Worm (Caenorhabditis elegans): ENCODE measurements around the gene trpp-4.

DNA sequence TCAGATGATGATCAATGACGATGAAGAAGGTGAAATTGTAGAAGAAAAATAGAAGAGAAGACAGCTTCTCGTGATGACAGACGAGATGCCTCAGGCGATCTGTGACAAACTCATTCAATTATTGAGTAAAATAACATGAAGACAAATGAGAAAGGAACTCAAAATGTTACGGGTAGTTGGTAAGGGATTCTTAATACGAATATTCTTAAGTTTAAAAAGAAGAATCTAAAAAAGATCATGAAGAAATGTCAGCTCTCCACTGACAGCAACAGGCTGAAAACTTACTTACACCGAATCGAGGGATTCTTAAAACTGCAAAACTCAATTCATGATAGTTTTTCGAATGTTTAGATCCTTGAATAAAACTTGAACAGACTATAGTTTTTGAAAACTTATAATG is 14.4 kb downstream of the trpp-4 start, which contains the start of gene F36D4.4:
- TF ChIP-seq hlh-13 (GFP tag; optimal IDR thresholded peaks at IDR 0.05) (no peak), hlh-30 (tag; optimal IDR thresholded peaks at IDR 0.05; ENCODE audit: insufficient read depth) (no peak), sox-4 (tag; optimal IDR thresholded peaks at IDR 0.05) (no peak), ceh-6 (GFP tag; optimal IDR thresholded peaks at IDR 0.05) (no peak), nhr-11 (tag; optimal IDR thresholded peaks at IDR 0.05) (no peak), fax-1 (tag; optimal IDR thresholded peaks at IDR 0.05) (no peak), fkh-10 (GFP tag; optimal IDR thresholded peaks at IDR 0.05) (no peak)
